Worm (Caenorhabditis elegans) whole organism, young adult: ENCODE results near the gene dhrr-1.

Experiments
- hrde-1 ChIP-seq: sonication (generic microtip); optimal IDR thresholded peaks from 2 replicates; lab custom pipeline; 2016; ENCODE audit warnings: missing genetic modification characterization, mild to moderate bottlenecking, missing compliant biosample characterization, moderate library complexity, missing genotype, missing genetic modification reagents, borderline replicate concordance
- let-526 ChIP-seq: fragments of 200-800 bp; sonication (Bioruptor generic); IDR thresholded peaks from 2 replicates; pipeline ENCODE4 v1.3.6; 2022; ENCODE audit warnings: missing genetic modification reagents, missing genetic modification characterization, missing compliant biosample characterization
- ztf-3 ChIP-seq: fragments of 200-800 bp; sonication (Bioruptor generic); optimal IDR thresholded peaks from 2 replicates; lab custom pipeline; 2018; ENCODE audit warnings: mild to moderate bottlenecking, missing genetic modification characterization, missing compliant biosample characterization

DNA sequence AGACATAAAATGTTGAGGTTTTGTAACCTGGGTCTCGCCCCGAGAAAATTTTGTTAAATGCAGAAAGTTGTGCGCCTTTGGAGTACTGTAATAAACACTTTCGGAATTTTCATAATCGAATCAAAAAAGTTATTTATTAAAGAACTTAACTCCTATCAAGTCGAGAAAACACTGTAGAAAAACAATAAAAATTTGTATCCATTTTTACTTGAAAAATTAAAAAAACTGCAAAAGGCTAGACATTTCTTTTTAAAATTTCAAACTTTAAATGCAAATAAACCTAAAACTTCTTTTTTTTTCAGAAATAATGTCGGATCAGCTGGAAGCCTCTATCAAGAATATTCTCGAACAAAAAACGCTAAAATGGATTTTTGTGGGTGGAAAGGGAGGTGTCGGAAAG lies 49.7 kb upstream of the dhrr-1 start, which contains the start of gene asna-1:
- no peak for TF ChIP-seq hrde-1 (tag; lab: Kevin White, UChicago)
- no peak for TF ChIP-seq let-526
- TF ChIP-seq ztf-3 (GFP tag; lab: Kevin White, UChicago) = no peak
